Fruit fly (Drosophila melanogaster): ENCODE results near the gene CG13071.

The CG13071 gene

DNA sequence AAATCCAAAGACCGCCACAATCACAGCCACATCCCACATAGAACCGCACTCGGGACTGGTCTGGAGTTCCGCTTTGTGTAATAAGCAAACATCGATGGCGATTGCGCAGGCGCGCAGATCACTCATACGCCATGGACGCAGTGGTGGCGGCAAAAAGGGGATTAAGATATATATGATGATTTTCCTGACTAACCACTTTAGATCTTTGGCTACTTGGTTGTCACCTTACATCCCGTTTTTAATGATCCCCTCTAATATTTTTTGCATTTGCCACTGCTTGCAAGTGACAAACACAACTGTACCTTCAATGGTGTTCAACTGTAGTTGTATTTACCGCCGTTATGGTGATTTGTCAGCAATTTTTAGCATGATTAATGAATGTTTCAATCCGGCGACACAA, 47.4 kb downstream of the CG13071 start:
- TF ChIP-seq ey (GFP tag; optimal IDR thresholded peaks at IDR 0.05) (peak; percentile 32), Hnf4 (GFP tag; optimal IDR thresholded peaks at IDR 0.05) (no peak), Vsx2 (GFP tag; optimal IDR thresholded peaks at IDR 0.05; ENCODE audit: partially characterized antibody) (no peak), foxo (GFP tag; optimal IDR thresholded peaks at IDR 0.05) (peak in 1 of 2 experiments; percentile 55), lola (GFP tag; optimal IDR thresholded peaks at IDR 0.05) (no peak), br (GFP tag; optimal IDR thresholded peaks at IDR 0.05) (peak; percentile 17)
